Fruit fly (Drosophila melanogaster) whole organism, embryonic: ENCODE measurements around the gene RpL24.

ENCODE experiments used
- Abd-B ChIP-seq: fragments of 200-800 bp; sonication (Bioruptor generic); optimal IDR thresholded peaks from 2 replicates; lab custom pipeline; 2018; ENCODE audit warnings: missing biosample characterization, mild to moderate bottlenecking, missing genetic modification characterization, moderate library complexity
- Atf-2 ChIP-seq: fragments of 200-800 bp; sonication (Bioruptor generic); optimal IDR thresholded peaks from 2 replicates; lab custom pipeline; 2016; ENCODE audit warnings: missing biosample characterization, missing genetic modification characterization
- Blimp-1 ChIP-seq: fragments of 200-800 bp; sonication (Bioruptor generic); optimal IDR thresholded peaks from 3 replicates; lab custom pipeline; 2018; ENCODE audit warnings: missing biosample characterization, missing genetic modification characterization, mild to moderate bottlenecking, moderate library complexity, missing genetic modification reagents
- C15 ChIP-seq: fragments of 200-800 bp; sonication (Bioruptor generic); IDR thresholded peaks from 3 replicates; pipeline ENCODE4 v1.3.6; 2022; ENCODE audit warnings: missing biosample characterization, missing genetic modification characterization
- CG11560 ChIP-seq: fragments of 200-800 bp; sonication (Bioruptor generic); IDR thresholded peaks from 3 replicates; pipeline ENCODE4 v1.3.6; 2022; ENCODE audit warnings: missing biosample characterization, missing genetic modification characterization
- CG15479 ChIP-seq: fragments of 200-800 bp; sonication (Bioruptor generic); optimal IDR thresholded peaks from 3 replicates; lab custom pipeline; 2019; ENCODE audit warnings: missing biosample characterization, mild to moderate bottlenecking, missing genetic modification characterization, moderate library complexity
- CG15601 ChIP-seq: fragments of 200-800 bp; sonication (Bioruptor generic); optimal IDR thresholded peaks from 3 replicates; lab custom pipeline; 2019; ENCODE audit warnings: missing biosample characterization, mild to moderate bottlenecking, missing genetic modification characterization, moderate library complexity
- CG1647 ChIP-seq: fragments of 200-800 bp; sonication (Bioruptor generic); optimal IDR thresholded peaks from 3 replicates; lab custom pipeline; 2016; ENCODE audit warnings: missing biosample characterization, missing genetic modification characterization
- CG17361 ChIP-seq: fragments of 200-800 bp; sonication (Bioruptor generic); IDR thresholded peaks from 3 replicates; pipeline ENCODE4 v1.3.6; 2022; ENCODE audit warnings: missing biosample characterization, missing genetic modification characterization
- CG18476 ChIP-seq: fragments of 200-800 bp; sonication (Bioruptor generic); optimal IDR thresholded peaks from 2 replicates; lab custom pipeline; 2016; ENCODE audit warnings: missing biosample characterization, mild to moderate bottlenecking, missing genetic modification characterization
- CG2199 ChIP-seq: fragments of 200-800 bp; sonication (Bioruptor generic); IDR thresholded peaks from 3 replicates; pipeline ENCODE4 v1.3.6; 2022; ENCODE audit warnings: missing biosample characterization, missing genetic modification characterization
- CG2875 ChIP-seq: fragments of 200-800 bp; sonication (Bioruptor generic); optimal IDR thresholded peaks from 2 replicates; lab custom pipeline; 2017; ENCODE audit warnings: missing biosample characterization, mild to moderate bottlenecking, missing genetic modification characterization, missing genetic modification reagents
- CG4328 ChIP-seq: fragments of 200-800 bp; sonication (Bioruptor generic); optimal IDR thresholded peaks from 3 replicates; lab custom pipeline; 2017; ENCODE audit warnings: missing biosample characterization, missing genetic modification reagents, missing genetic modification characterization
- CG4424 ChIP-seq: fragments of 200-800 bp; sonication (Bioruptor generic); optimal IDR thresholded peaks from 3 replicates; lab custom pipeline; 2016; ENCODE audit warnings: missing biosample characterization, missing genetic modification characterization
- CG5245 ChIP-seq: fragments of 200-800 bp; sonication (Bioruptor generic); optimal IDR thresholded peaks from 3 replicates; lab custom pipeline; 2016; ENCODE audit warnings: missing biosample characterization, missing genetic modification characterization
- CG6272 ChIP-seq: fragments of 200-800 bp; sonication (Bioruptor generic); IDR thresholded peaks from 2 replicates; pipeline ENCODE4 v1.3.6; 2022; ENCODE audit warnings: missing biosample characterization, missing genetic modification characterization
- CG9727 ChIP-seq: fragments of 200-800 bp; sonication (Bioruptor generic); optimal IDR thresholded peaks from 3 replicates; lab custom pipeline; 2017; ENCODE audit warnings: missing biosample characterization, mild to moderate bottlenecking, missing genetic modification characterization
- CG9797 ChIP-seq: fragments of 200-800 bp; sonication (Bioruptor generic); optimal IDR thresholded peaks from 3 replicates; lab custom pipeline; 2018; ENCODE audit warnings: missing biosample characterization, mild to moderate bottlenecking, missing genetic modification characterization
- CkIIα-i1 ChIP-seq: fragments of 200-800 bp; sonication (Bioruptor generic); IDR thresholded peaks from 2 replicates; pipeline ENCODE4 v1.3.6; 2022; ENCODE audit warnings: missing biosample characterization, missing genetic modification characterization
- D19A ChIP-seq: fragments of 200-800 bp; optimal IDR thresholded peaks from 3 replicates; lab custom pipeline; 2019; ENCODE audit warnings: missing biosample characterization, mild to moderate bottlenecking, missing genetic modification characterization, moderate library complexity
- Deaf1 ChIP-seq: fragments of 200-800 bp; optimal IDR thresholded peaks from 3 replicates; lab custom pipeline; 2019; ENCODE audit warnings: missing biosample characterization, mild to moderate bottlenecking, missing genetic modification characterization, moderate library complexity
- Eip74EF ChIP-seq, 2 experiments: fragments of 200-800 bp in 1 of 2; fragments of >200 bp in 1 of 2; sonication (Bioruptor generic) in 1 of 2; optimal IDR thresholded peaks; 2 replicates each; lab custom pipeline; 2017 to 2019; ENCODE audit warnings: missing biosample characterization in 2 of 2, missing genetic modification characterization in 2 of 2, mild to moderate bottlenecking in 1 of 2, moderate library complexity in 1 of 2
- Ets97D ChIP-seq: fragments of 200-800 bp; sonication (Bioruptor generic); optimal IDR thresholded peaks from 3 replicates; lab custom pipeline; 2016; ENCODE audit warnings: missing biosample characterization, missing genetic modification characterization
- Fer1 ChIP-seq: fragments of 200-800 bp; sonication (Bioruptor generic); optimal IDR thresholded peaks from 2 replicates; lab custom pipeline; 2017; ENCODE audit warnings: missing biosample characterization, mild to moderate bottlenecking, missing genetic modification characterization
- H15 ChIP-seq: fragments of 200-800 bp; sonication (Bioruptor generic); IDR thresholded peaks from 3 replicates; pipeline ENCODE4 v1.3.6; 2022; ENCODE audit warnings: missing biosample characterization, missing genetic modification characterization
- MTF-1 ChIP-seq: fragments of 200-800 bp; sonication (Bioruptor generic); optimal IDR thresholded peaks from 2 replicates; lab custom pipeline; 2018; ENCODE audit warnings: missing biosample characterization, mild to moderate bottlenecking, missing genetic modification characterization, borderline replicate concordance
- Opbp ChIP-seq: fragments of 200-800 bp; sonication (Bioruptor generic); IDR thresholded peaks from 3 replicates; pipeline ENCODE4 v1.3.6; 2022; ENCODE audit warnings: missing biosample characterization, missing genetic modification characterization; ENCODE audit not compliant: partially characterized antibody
- Rfx ChIP-seq: fragments of 200-800 bp; sonication (Bioruptor generic); IDR thresholded peaks from 2 replicates; pipeline ENCODE4 v1.3.6; 2022; ENCODE audit warnings: missing biosample characterization, missing genetic modification characterization
- Sox102F ChIP-seq: fragments of 200-800 bp; sonication (Bioruptor generic); optimal IDR thresholded peaks from 2 replicates; lab custom pipeline; 2018; ENCODE audit warnings: missing biosample characterization, mild to moderate bottlenecking, missing genetic modification characterization, moderate library complexity
- Trl ChIP-seq, 3 experiments: fragments of >200 bp in 2 of 3; fragments of 200-800 bp in 1 of 3; sonication (Bioruptor generic) in 1 of 3; optimal IDR thresholded peaks; 2 replicates in 1 of 3; 3 replicates in 2 of 3; lab custom pipeline; 2016 to 2017; ENCODE audit warnings: missing biosample characterization in 1 of 3, missing genetic modification characterization in 1 of 3
- ara ChIP-seq: fragments of 200-800 bp; sonication (Bioruptor generic); IDR thresholded peaks from 2 replicates; pipeline ENCODE4 v1.3.6; 2022; ENCODE audit warnings: missing biosample characterization, missing genetic modification characterization
- bowl ChIP-seq: fragments of 200-800 bp; sonication (Bioruptor generic); IDR thresholded peaks from 2 replicates; pipeline ENCODE4 v1.3.6; 2022; ENCODE audit warnings: missing biosample characterization, missing genetic modification characterization
- btn ChIP-seq: fragments of 200-800 bp; sonication (Bioruptor generic); optimal IDR thresholded peaks from 2 replicates; lab custom pipeline; 2016; ENCODE audit warnings: missing biosample characterization, missing genetic modification characterization
- caup ChIP-seq: fragments of 200-800 bp; sonication (Bioruptor generic); optimal IDR thresholded peaks from 3 replicates; lab custom pipeline; 2017; ENCODE audit warnings: missing biosample characterization, mild to moderate bottlenecking, missing genetic modification characterization, moderate library complexity; ENCODE audit not compliant: severe bottlenecking
- corto ChIP-seq: fragments of 200-800 bp; sonication (Bioruptor generic); optimal IDR thresholded peaks from 2 replicates; lab custom pipeline; 2016; ENCODE audit warnings: missing biosample characterization, mild to moderate bottlenecking, missing genetic modification characterization, moderate library complexity
- crc ChIP-seq: fragments of 200-800 bp; sonication (Bioruptor generic); optimal IDR thresholded peaks from 2 replicates; lab custom pipeline; 2016; ENCODE audit warnings: missing biosample characterization, missing genetic modification characterization
- croc ChIP-seq: fragments of 200-800 bp; sonication (Bioruptor generic); conservative IDR thresholded peaks from 3 replicates; pipeline ENCODE4 v1.3.6; 2022; ENCODE audit warnings: missing biosample characterization, missing genetic modification characterization
- eyg ChIP-seq: fragments of 200-800 bp; sonication (Bioruptor generic); optimal IDR thresholded peaks from 3 replicates; lab custom pipeline; 2016; ENCODE audit warnings: missing biosample characterization, missing genetic modification characterization
- fd3F ChIP-seq: fragments of 200-800 bp; sonication (Bioruptor generic); optimal IDR thresholded peaks from 2 replicates; lab custom pipeline; 2018; ENCODE audit warnings: missing biosample characterization, mild to moderate bottlenecking, missing genetic modification characterization, moderate library complexity
- gcm ChIP-seq: fragments of 200-800 bp; sonication (Bioruptor generic); optimal IDR thresholded peaks from 2 replicates; lab custom pipeline; 2019; ENCODE audit warnings: missing biosample characterization, mild to moderate bottlenecking, missing genetic modification characterization, moderate library complexity
- jing ChIP-seq: fragments of 200-800 bp; sonication (Bioruptor generic); optimal IDR thresholded peaks from 2 replicates; lab custom pipeline; 2018; ENCODE audit warnings: missing biosample characterization, mild to moderate bottlenecking, missing genetic modification characterization
- kni ChIP-seq: fragments of 200-800 bp; sonication (Bioruptor generic); optimal IDR thresholded peaks from 3 replicates; lab custom pipeline; 2017; ENCODE audit warnings: mild to moderate bottlenecking, missing biosample characterization, missing genetic modification reagents, missing genetic modification characterization
- maf-S ChIP-seq: fragments of 200-800 bp; sonication (Bioruptor generic); optimal IDR thresholded peaks from 2 replicates; lab custom pipeline; 2016; ENCODE audit warnings: missing biosample characterization, missing genetic modification characterization
- pho ChIP-seq: fragments of 200-800 bp; sonication (Bioruptor generic); optimal IDR thresholded peaks from 2 replicates; lab custom pipeline; 2016; ENCODE audit warnings: missing biosample characterization, missing genetic modification characterization
- pnt ChIP-seq: fragments of 200-800 bp; sonication (Bioruptor generic); optimal IDR thresholded peaks from 3 replicates; lab custom pipeline; 2016; ENCODE audit warnings: missing biosample characterization, missing genetic modification characterization
- salm ChIP-seq: fragments of 200-800 bp; sonication (Bioruptor generic); optimal IDR thresholded peaks from 2 replicates; lab custom pipeline; 2018; ENCODE audit warnings: missing biosample characterization, mild to moderate bottlenecking, missing genetic modification characterization
- so ChIP-seq: fragments of 200-800 bp; sonication (Bioruptor generic); IDR thresholded peaks from 3 replicates; pipeline ENCODE4 v1.3.6; 2022; ENCODE audit warnings: missing biosample characterization, missing genetic modification characterization
- sqz ChIP-seq: fragments of 200-800 bp; sonication (Bioruptor generic); optimal IDR thresholded peaks from 3 replicates; lab custom pipeline; 2018; ENCODE audit warnings: missing biosample characterization, mild to moderate bottlenecking, missing genetic modification characterization
- vfl ChIP-seq: fragments of 200-800 bp; sonication (Bioruptor generic); optimal IDR thresholded peaks from 2 replicates; lab custom pipeline; 2016; ENCODE audit warnings: missing biosample characterization, missing genetic modification characterization
- zen ChIP-seq: fragments of 200-800 bp; sonication (Bioruptor generic); optimal IDR thresholded peaks from 3 replicates; lab custom pipeline; 2018; ENCODE audit warnings: missing biosample characterization, mild to moderate bottlenecking, missing genetic modification characterization, moderate library complexity
- zf30C ChIP-seq: fragments of 200-800 bp; sonication (Bioruptor generic); optimal IDR thresholded peaks from 3 replicates; lab custom pipeline; 2018; ENCODE audit warnings: missing biosample characterization, mild to moderate bottlenecking, missing genetic modification characterization

The RpL24 gene

dm6 chr2L:13367378-13367777, 27.6 kb downstream of the RpL24 start, which contains the start of gene Tap42 (continued):
- TF ChIP-seq eyg (GFP tag; lab: Kevin White, UChicago) (no peak), C15 (no peak), CG18476 (no peak), CG15479 (GFP tag; lab: Kevin White, UChicago) (peak; percentile 24), Trl (optimal IDR thresholded peaks at IDR 0.05; lab: Kevin White, UChicago) (no peak), Trl (GFP tag; optimal IDR thresholded peaks at IDR 0.05; lab: Kevin White, UChicago) (no peak), Deaf1 (no peak), btn (GFP tag; lab: Kevin White, UChicago) (no peak), CG4424 (GFP tag; lab: Kevin White, UChicago) (no peak), ara (GFP tag; lab: Robert Waterston, UW) (no peak), H15 (GFP tag; lab: Robert Waterston, UW) (no peak), CG17361 (GFP tag; lab: Robert Waterston, UW) (no peak), corto (GFP tag; lab: Kevin White, UChicago) (no peak), CG15601 (tag; lab: Kevin White, UChicago) (peak; percentile 1), Atf-2 (GFP tag; lab: Kevin White, UChicago) (no peak), CG5245 (no peak), maf-S (GFP tag; lab: Kevin White, UChicago) (no peak), pnt (GFP tag; lab: Kevin White, UChicago) (no peak), D19A (tag; lab: Kevin White, UChicago) (no peak), CG9797 (GFP tag; lab: Kevin White, UChicago) (no peak), CG6272 (GFP tag; lab: Robert Waterston, UW) (no peak), fd3F (no peak), zen (tag; lab: Kevin White, UChicago) (no peak), jing (GFP tag; lab: Kevin White, UChicago) (no peak), CG11560 (tag; lab: Robert Waterston, UW) (no peak), CG9727 (GFP tag; lab: Kevin White, UChicago) (no peak), CG2875 (GFP tag; lab: Kevin White, UChicago) (no peak), vfl (GFP tag; lab: Kevin White, UChicago) (no peak), kni (GFP tag; lab: Kevin White, UChicago) (no peak), zf30C (GFP tag; lab: Kevin White, UChicago) (no peak), Abd-B (GFP tag; lab: Kevin White, UChicago) (no peak), Sox102F (GFP tag; lab: Kevin White, UChicago) (no peak), Fer1 (peak; percentile 52), crc (GFP tag; lab: Kevin White, UChicago) (no peak), MTF-1 (GFP tag; lab: Kevin White, UChicago) (no peak), sqz (GFP tag; lab: Kevin White, UChicago) (no peak), Ets97D (GFP tag; lab: Kevin White, UChicago) (no peak), so (GFP tag; lab: Robert Waterston, UW) (no peak), salm (no peak), bowl (GFP tag; lab: Robert Waterston, UW) (no peak), CkIIα-i1 (no peak), CG1647 (GFP tag; lab: Kevin White, UChicago) (no peak), CG2199 (GFP tag; lab: Robert Waterston, UW) (no peak), Rfx (GFP tag; lab: Robert Waterston, UW) (peak; percentile 61), pho (GFP tag; lab: Kevin White, UChicago) (no peak), CG4328 (GFP tag; lab: Kevin White, UChicago) (no peak), Blimp-1 (GFP tag; lab: Kevin White, UChicago) (no peak), Opbp (GFP tag; lab: Robert Waterston, UW) (no peak), croc (GFP tag; lab: Robert Waterston, UW) (no peak), Eip74EF (GFP tag; optimal IDR thresholded peaks at IDR 0.05; lab: Kevin White, UChicago) (no peak), caup (GFP tag; lab: Kevin White, UChicago) (peak; percentile 19), gcm (GFP tag; lab: Kevin White, UChicago) (no peak)
